Worm (Caenorhabditis elegans): ENCODE data around the gene W09G12.8.

Gene W09G12.8

DNA sequence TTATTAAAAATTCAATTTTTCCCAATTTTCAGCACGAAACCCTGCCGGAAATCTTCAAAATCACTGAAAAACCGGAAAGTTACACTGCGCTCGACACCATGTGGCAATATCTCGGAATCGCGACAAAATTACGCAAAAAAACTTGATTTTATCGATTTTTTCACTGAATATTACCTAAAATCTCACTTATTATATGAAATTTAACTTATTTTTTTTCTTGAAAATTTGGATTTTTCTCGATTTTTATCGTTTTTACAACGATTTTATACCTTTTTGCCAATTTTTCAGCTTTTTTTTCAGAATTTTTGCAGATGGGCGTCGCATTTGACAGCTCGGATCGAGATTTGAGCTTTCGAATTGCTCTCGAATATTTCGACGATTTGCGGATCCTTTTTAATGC, 33.2 kb upstream of the W09G12.8 start, which contains the start of gene spl-3:
TSS of gene spl-3 (plus strand) at position 301 of the 400 bp plus-strand sequence.
- TF ChIP-seq peb-1 (tag; optimal IDR thresholded peaks at IDR 0.05) (no peak), ZK546.5 (tag; optimal IDR thresholded peaks at IDR 0.05) (no peak), skn-1 (tag; optimal IDR thresholded peaks at IDR 0.05) (no peak), unc-62 (GFP tag; optimal IDR thresholded peaks at IDR 0.05) (no peak), lin-13 (GFP tag; optimal IDR thresholded peaks at IDR 0.05) (no peak), snpc-4 (tag; optimal IDR thresholded peaks at IDR 0.05) (no peak)

DNA sequence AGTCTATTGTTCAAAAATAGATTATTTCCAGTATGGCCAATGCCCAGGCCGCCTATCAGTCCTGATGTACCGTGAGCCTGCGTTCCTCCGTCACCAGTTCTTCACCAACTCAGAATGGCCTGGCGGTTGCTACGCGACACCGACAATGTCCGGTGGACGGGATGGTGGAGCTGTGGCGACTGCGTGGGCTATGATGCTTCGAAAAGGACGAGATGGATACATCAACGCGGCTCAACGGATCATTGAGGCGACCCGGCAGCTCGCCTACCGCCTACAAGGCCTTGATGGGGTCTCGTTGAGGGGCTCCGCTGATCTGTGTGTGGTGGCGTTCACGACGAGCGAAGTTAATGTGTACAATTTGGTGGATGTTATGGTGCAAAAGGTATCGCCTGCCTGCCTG, 26.5 kb upstream of the W09G12.8 start:
- TF ChIP-seq peb-1 (tag; optimal IDR thresholded peaks at IDR 0.05), result no peak
- no peak for TF ChIP-seq nhr-23 (tag; optimal IDR thresholded peaks at IDR 0.05)

DNA sequence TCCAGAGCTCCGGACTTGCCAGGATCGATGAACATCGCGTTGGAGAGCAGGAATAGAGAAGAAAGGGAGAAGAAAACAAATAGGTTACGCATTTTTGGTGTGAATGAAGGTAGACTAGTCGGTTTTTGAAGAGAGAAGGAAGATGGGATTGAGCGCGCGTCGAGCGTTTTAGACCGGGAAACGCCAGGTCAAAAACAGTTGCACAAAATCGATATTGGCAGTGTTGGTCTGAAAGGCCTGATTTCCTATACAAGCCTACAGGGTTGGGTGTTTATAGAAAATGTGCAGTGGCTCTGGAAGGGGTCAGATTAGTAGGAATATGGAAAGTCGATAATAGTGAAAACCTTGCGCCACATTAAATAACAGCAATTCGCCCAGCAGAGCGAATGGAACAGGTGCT, 21.1 kb upstream of the W09G12.8 start, which contains the start of gene dsl-2:
TSS of gene dsl-2 (minus strand) at position 101 of the 400 bp plus-strand sequence.
- TF ChIP-seq ztf-1 (GFP tag; conservative IDR thresholded peaks at IDR 0.05) (no peak), sma-9 (GFP tag; optimal IDR thresholded peaks at IDR 0.05) (no peak), sma-9 (tag; optimal IDR thresholded peaks at IDR 0.05) (no peak), ztf-11 (tag; optimal IDR thresholded peaks at IDR 0.05) (no peak), mbf-1 (tag; optimal IDR thresholded peaks at IDR 0.05) (no peak), R02D3.7 (tag; optimal IDR thresholded peaks at IDR 0.05) (no peak), aly-2 (tag; optimal IDR thresholded peaks at IDR 0.05) (no peak), gmeb-1 (tag; optimal IDR thresholded peaks at IDR 0.05) (no peak), nhr-11 (tag; optimal IDR thresholded peaks at IDR 0.05) (no peak), skn-1 (tag; optimal IDR thresholded peaks at IDR 0.05) (no peak), peb-1 (tag; optimal IDR thresholded peaks at IDR 0.05) (no peak), nhr-77 (tag; optimal IDR thresholded peaks at IDR 0.05) (no peak), nhr-21 (tag; optimal IDR thresholded peaks at IDR 0.05) (no peak), egl-27 (tag; optimal IDR thresholded peaks at IDR 0.05) (no peak), lin-11 (tag; optimal IDR thresholded peaks at IDR 0.05) (no peak), ZK546.5 (tag; optimal IDR thresholded peaks at IDR 0.05) (no peak), unc-39 (tag; optimal IDR thresholded peaks at IDR 0.05) (no peak), nhr-10 (tag; optimal IDR thresholded peaks at IDR 0.05) (no peak), nhr-12 (tag; optimal IDR thresholded peaks at IDR 0.05) (no peak), nhr-23 (tag; optimal IDR thresholded peaks at IDR 0.05) (no peak)

DNA sequence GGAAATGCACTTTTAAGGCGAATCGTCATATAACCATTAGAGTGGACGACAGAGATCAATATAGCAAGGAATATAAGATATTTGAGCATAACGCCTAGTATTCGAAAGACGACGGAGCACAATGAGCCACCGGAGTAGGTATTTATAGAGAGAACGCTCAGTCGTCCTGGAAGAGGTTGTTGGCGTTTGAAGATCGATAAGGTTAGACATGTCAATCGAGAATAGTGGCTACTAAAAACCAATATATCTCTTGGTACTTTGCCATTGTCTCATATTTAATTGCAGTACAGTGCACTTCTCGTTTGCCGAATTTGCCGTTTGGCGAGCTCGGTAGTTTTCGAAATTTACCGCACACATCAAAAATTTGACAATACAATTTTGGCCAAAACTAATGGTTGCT, 18.0 kb upstream of the W09G12.8 start, which contains the start of gene dsl-1:
TSS of gene dsl-1 (minus strand) at position 101 of the 400 bp plus-strand sequence.
- TF ChIP-seq R02D3.7 (tag; optimal IDR thresholded peaks at IDR 0.05), result no peak
- TF ChIP-seq nhr-6 (tag; optimal IDR thresholded peaks at IDR 0.05), result no peak
- no peak for TF ChIP-seq ceh-82 (tag; optimal IDR thresholded peaks at IDR 0.05)
- no peak for TF ChIP-seq zag-1 (tag; optimal IDR thresholded peaks at IDR 0.05)
- no peak for TF ChIP-seq nhr-77 (tag; optimal IDR thresholded peaks at IDR 0.05)
- TF ChIP-seq ztf-1 (GFP tag; conservative IDR thresholded peaks at IDR 0.05), result no peak
- TF ChIP-seq ZK546.5 (tag; optimal IDR thresholded peaks at IDR 0.05), result no peak
- no peak for TF ChIP-seq blmp-1 (tag; optimal IDR thresholded peaks at IDR 0.05; ENCODE audit: insufficient read depth)
- TF ChIP-seq nhr-237 (tag; optimal IDR thresholded peaks at IDR 0.05), result no peak
- no peak for TF ChIP-seq unc-39 (tag; optimal IDR thresholded peaks at IDR 0.05)
- no peak for TF ChIP-seq aly-2 (tag; optimal IDR thresholded peaks at IDR 0.05)
- no peak for TF ChIP-seq F13H6.1 (tag; optimal IDR thresholded peaks at IDR 0.05)
- no peak for TF ChIP-seq dmd-4 (tag; optimal IDR thresholded peaks at IDR 0.05)
- TF ChIP-seq skn-1 (tag; optimal IDR thresholded peaks at IDR 0.05), result no peak
- no peak for TF ChIP-seq mab-5 (tag; optimal IDR thresholded peaks at IDR 0.05)
- TF ChIP-seq C34F6.9 (tag; optimal IDR thresholded peaks at IDR 0.05), result no peak
- no peak for TF ChIP-seq unc-62 (GFP tag; optimal IDR thresholded peaks at IDR 0.05)
- TF ChIP-seq alr-1 (tag; optimal IDR thresholded peaks at IDR 0.05), result no peak
- no peak for TF ChIP-seq sem-4 (tag; optimal IDR thresholded peaks at IDR 0.05)
- no peak for TF ChIP-seq ztf-11 (tag; optimal IDR thresholded peaks at IDR 0.05)

DNA sequence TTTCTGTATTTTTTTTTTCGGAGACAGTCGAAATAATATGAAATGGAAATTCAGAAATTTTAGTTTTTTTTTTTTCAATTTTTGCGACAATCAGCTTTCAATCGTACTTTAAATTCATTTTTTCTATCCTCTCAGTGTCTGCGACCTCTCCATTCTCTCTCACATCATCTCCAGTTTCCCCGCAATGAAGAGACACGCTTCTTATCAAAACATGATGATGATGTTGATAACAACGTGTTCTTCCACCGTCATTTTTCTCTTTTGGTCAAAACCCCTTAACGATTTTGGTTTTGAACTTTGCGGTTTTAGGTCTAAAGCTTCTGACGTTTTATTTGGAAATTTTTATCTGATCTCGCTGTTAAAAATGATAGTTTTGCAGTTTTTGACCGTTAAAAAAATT, 16.7 kb upstream of the W09G12.8 start:
- no peak for TF ChIP-seq lin-13 (GFP tag; optimal IDR thresholded peaks at IDR 0.05)
- TF ChIP-seq mdl-1 (tag; optimal IDR thresholded peaks at IDR 0.05), result no peak
- TF ChIP-seq ztf-1 (GFP tag; conservative IDR thresholded peaks at IDR 0.05), result no peak
- no peak for TF ChIP-seq alr-1 (tag; optimal IDR thresholded peaks at IDR 0.05)
- TF ChIP-seq skn-1 (tag; optimal IDR thresholded peaks at IDR 0.05), result no peak
- no peak for TF ChIP-seq unc-62 (GFP tag; optimal IDR thresholded peaks at IDR 0.05)
- TF ChIP-seq F13H6.1 (tag; optimal IDR thresholded peaks at IDR 0.05), result no peak
- TF ChIP-seq R02D3.7 (tag; optimal IDR thresholded peaks at IDR 0.05), result no peak
- no peak for TF ChIP-seq sma-9 (GFP tag; optimal IDR thresholded peaks at IDR 0.05)
- TF ChIP-seq sma-9 (tag; optimal IDR thresholded peaks at IDR 0.05), result no peak
- TF ChIP-seq nhr-77 (tag; optimal IDR thresholded peaks at IDR 0.05), result no peak
- TF ChIP-seq crh-2 (tag; optimal IDR thresholded peaks at IDR 0.05), result no peak
- no peak for TF ChIP-seq ceh-16 (tag; optimal IDR thresholded peaks at IDR 0.05)
- no peak for TF ChIP-seq nhr-237 (tag; optimal IDR thresholded peaks at IDR 0.05)
- TF ChIP-seq unc-55 (GFP tag; optimal IDR thresholded peaks at IDR 0.05), result no peak
- TF ChIP-seq aly-2 (tag; optimal IDR thresholded peaks at IDR 0.05), result no peak
- TF ChIP-seq zag-1 (tag; optimal IDR thresholded peaks at IDR 0.05), result no peak
- TF ChIP-seq nhr-21 (tag; optimal IDR thresholded peaks at IDR 0.05), result no peak
